Worm (Caenorhabditis elegans) whole organism, L4/young adult: ENCODE results near the gene pnk-4.

Source experiments
- W03F9.2 ChIP-seq: fragments of 150-350 bp; optimal IDR thresholded peaks from 2 replicates; lab custom pipeline; 2014; ENCODE audit warnings: missing biosample characterization, missing genetic modification characterization
- dao-5 ChIP-seq: sonication (generic microtip); optimal IDR thresholded peaks from 2 replicates; lab custom pipeline; 2016; ENCODE audit warnings: missing genotype, missing genetic modification characterization, moderate library complexity, missing compliant biosample characterization

DNA sequence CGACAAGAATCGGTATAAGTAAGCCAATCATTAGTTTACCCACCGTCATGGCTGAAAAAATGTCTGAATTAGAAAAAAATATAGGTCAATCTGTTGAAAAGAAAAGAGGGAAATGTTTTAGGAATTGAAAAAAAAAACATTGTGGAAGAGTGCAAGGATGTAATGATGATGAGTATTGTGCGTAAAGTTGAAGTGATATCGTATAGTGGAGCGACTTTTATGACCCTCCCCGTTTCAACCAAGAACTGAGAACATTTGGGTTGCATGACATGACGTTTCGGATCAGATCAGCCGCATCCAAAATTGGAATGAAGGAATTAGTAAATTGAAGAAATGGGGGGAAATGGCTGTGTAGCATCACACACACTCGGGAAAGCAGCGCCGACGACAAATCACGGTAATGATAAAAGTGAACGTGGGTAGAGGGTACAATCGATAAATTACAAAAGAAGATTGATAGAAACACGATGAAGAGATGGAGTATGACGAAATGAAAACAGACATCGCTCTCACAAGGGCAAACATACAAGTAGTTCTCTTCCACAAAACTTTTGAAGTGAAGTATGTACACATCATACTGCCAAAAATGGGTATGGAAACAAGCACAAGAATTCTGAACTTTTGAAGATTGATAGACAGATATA lies 29.3 kb downstream of the pnk-4 start, which contains the start of gene apl-1:
- TF ChIP-seq dao-5 = no peak
- TF ChIP-seq W03F9.2 (tag; lab: Kevin White, UChicago) = no peak
